Worm (Caenorhabditis elegans): ENCODE results near the gene srsx-24.
"Not testable (repeated sequence)": the region's sequence is repeated elsewhere in the genome, so short reads cannot be mapped to it uniquely, and the experiment has no call there.

The srsx-24 gene

DNA sequence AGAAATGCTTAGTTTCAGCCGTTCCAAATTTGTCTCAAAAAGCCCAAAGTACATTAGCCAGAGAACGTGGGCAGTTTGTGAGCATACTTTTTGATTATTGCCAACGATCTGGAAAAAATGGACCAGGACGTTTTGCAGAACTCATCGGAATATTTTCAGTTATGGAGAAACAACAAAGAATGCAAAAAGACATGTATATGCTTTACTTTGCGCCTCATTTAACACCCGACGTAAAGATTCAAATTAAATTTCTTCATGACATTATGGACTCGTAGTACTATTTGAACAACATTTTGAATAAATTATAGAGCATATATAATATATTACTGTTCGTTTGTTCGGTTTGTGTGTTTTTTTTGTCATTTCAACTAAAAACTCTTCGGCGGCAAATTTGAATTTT is 35.8 kb downstream of the srsx-24 start, which contains the start of gene srh-244:
Gene srh-244, plus strand, starts transcription at position 301 of the 400 bp plus-strand sequence.
- TF ChIP-seq unc-62 (GFP tag; optimal IDR thresholded peaks at IDR 0.05 in 1 of 2), result peak in 1 of 2 experiments; percentile 62
- no peak for TF ChIP-seq unc-62 (tag; optimal IDR thresholded peaks at IDR 0.05)
- no peak for TF ChIP-seq mes-2 (tag; optimal IDR thresholded peaks at IDR 0.05; ENCODE audit: poor library complexity, severe bottlenecking)
- no peak for TF ChIP-seq egl-27 (tag; optimal IDR thresholded peaks at IDR 0.05)
- no peak for TF ChIP-seq daf-8 (GFP tag; IDR thresholded peaks at IDR 0.05)

DNA sequence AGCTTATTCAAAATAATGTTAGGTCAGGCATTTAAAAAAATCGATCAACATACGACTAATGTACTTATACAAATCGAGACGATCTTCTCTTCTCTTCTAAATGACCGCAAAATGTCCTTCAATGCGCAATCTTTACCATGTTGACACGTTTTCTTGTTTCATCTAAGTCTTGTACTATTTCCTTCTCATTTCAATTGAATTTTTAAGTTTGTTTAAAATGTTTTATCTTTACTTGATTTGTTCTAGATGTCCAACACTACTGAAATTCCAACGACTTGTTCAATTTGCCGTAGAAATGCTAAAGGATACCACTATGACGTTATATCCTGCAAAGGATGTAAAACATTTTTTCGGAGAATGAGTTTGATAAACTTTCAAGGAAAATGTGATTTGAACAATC is 37.3 kb downstream of the srsx-24 start, which contains the start of the genes nhr-263 and nhr-148:
Gene nhr-263, minus strand, starts transcription at position 101 of the 400 bp plus-strand sequence.
Gene nhr-148, plus strand, starts transcription at position 215 of the 400 bp plus-strand sequence.
- TF ChIP-seq arid-1 (GFP tag; conservative IDR thresholded peaks at IDR 0.05) (no peak), nhr-28 (tag; optimal IDR thresholded peaks at IDR 0.05) (no peak), dpl-1 (GFP tag; optimal IDR thresholded peaks at IDR 0.05) (no peak), saeg-2 (GFP tag; IDR thresholded peaks at IDR 0.05) (no peak), dmd-8 (GFP tag; IDR thresholded peaks at IDR 0.05) (no peak), unc-62 (GFP tag; optimal IDR thresholded peaks at IDR 0.05 in 1 of 2) (no peak), unc-62 (tag; optimal IDR thresholded peaks at IDR 0.05) (no peak), mdt-29 (GFP tag; IDR thresholded peaks at IDR 0.05) (no peak), attf-4 (tag; optimal IDR thresholded peaks at IDR 0.05) (no peak), aha-1 (tag) (no peak), jun-1 (tag; optimal IDR thresholded peaks at IDR 0.05) (no peak), F49E8.2 (tag; optimal IDR thresholded peaks at IDR 0.05; ENCODE audit: borderline replicate concordance) (no peak), F10B5.3 (tag; optimal IDR thresholded peaks at IDR 0.05) (no peak)

- TF ChIP-seq skn-1 (tag; optimal IDR thresholded peaks at IDR 0.05) (no peak), nhr-237 (tag; optimal IDR thresholded peaks at IDR 0.05) (no peak), lin-38 (GFP tag; IDR thresholded peaks at IDR 0.05) (no peak), madf-9 (GFP tag; conservative IDR thresholded peaks at IDR 0.05) (no peak), egl-43 (GFP tag; IDR thresholded peaks at IDR 0.05) (no peak), Y75B8A.6 (GFP tag; IDR thresholded peaks at IDR 0.05) (no peak), mep-1 (tag; optimal IDR thresholded peaks at IDR 0.05) (no peak), Y48G9A.11 (GFP tag; IDR thresholded peaks at IDR 0.05) (no peak), zip-2 (tag; optimal IDR thresholded peaks at IDR 0.05) (no peak)
Observed at ce11 chrV:7339831-7340230, 39.5 kb downstream of the srsx-24 start, which contains the start of gene srh-187. Gene srh-187 (minus strand): TSS chrV:7339931.

DNA sequence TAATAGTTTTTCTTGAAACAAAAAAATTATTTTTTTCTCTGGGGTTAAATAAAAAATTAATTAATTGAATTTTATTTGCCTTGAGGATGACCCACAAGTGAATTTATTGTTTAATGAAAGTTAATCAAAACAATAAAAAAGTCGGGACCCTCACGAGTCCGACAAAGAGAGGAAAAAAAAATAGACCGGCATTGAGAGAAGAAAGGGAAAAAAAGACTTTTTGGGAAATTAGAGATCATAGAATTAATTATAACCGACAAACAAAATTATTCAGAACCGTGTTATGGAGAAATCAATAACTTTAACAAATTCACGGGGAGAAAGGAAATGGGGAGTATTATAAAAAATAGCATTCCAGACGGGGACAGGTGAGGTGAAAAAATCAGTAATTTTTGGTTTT is 42.1 kb downstream of the srsx-24 start, which contains the start of gene F10G2.7:
Gene F10G2.7, minus strand, starts transcription at position 101 of the 400 bp plus-strand sequence.
- TF ChIP-seq hmg-1.1 (GFP tag; IDR thresholded peaks at IDR 0.05); zfp-2 (tag; optimal IDR thresholded peaks at IDR 0.05); spr-3 (GFP tag; optimal IDR thresholded peaks at IDR 0.05): not testable (repeated sequence)

ce11 chrV:7332253-7332652 is 47.0 kb downstream of the srsx-24 start, which contains the start of gene F10G2.1:
Gene F10G2.1 (plus strand): TSS chrV:7332553.
- peak in 1 of 2 experiments; percentile 43 for TF ChIP-seq unc-62 (GFP tag; optimal IDR thresholded peaks at IDR 0.05 in 1 of 2)
- TF ChIP-seq unc-62 (tag; optimal IDR thresholded peaks at IDR 0.05), result no peak
- peak; percentile 72 for TF ChIP-seq aha-1 (tag)
- TF ChIP-seq nhr-28 (tag; optimal IDR thresholded peaks at IDR 0.05), result no peak

ce11 chrV:7330868-7331267 is 48.4 kb downstream of the srsx-24 start, which contains the start of gene F10G2.2:
Gene F10G2.2 (plus strand): TSS chrV:7331168.
- TF ChIP-seq dmd-8 (GFP tag; IDR thresholded peaks at IDR 0.05) (no peak), nhr-111 (GFP tag; optimal IDR thresholded peaks at IDR 0.05) (no peak), unc-130 (GFP tag; optimal IDR thresholded peaks at IDR 0.05) (no peak), F44E2.7 (GFP tag; IDR thresholded peaks at IDR 0.05) (no peak), nhr-42 (GFP tag; IDR thresholded peaks at IDR 0.05) (no peak), daf-12 (tag; optimal IDR thresholded peaks at IDR 0.05) (no peak), T20F7.1 (GFP tag; optimal IDR thresholded peaks at IDR 0.05) (no peak), spr-1 (tag; optimal IDR thresholded peaks at IDR 0.05) (no peak), Y48G9A.11 (GFP tag; IDR thresholded peaks at IDR 0.05) (no peak), ceh-20 (GFP tag; IDR thresholded peaks at IDR 0.05) (no peak), nhr-76 (tag; optimal IDR thresholded peaks at IDR 0.05) (no peak), mep-1 (tag; optimal IDR thresholded peaks at IDR 0.05) (no peak), F26F4.8 (GFP tag; conservative IDR thresholded peaks at IDR 0.05) (no peak), ceh-28 (tag; optimal IDR thresholded peaks at IDR 0.05) (no peak), pqm-1 (tag; optimal IDR thresholded peaks at IDR 0.05) (no peak), nhr-102 (tag; optimal IDR thresholded peaks at IDR 0.05) (no peak), daf-8 (GFP tag; IDR thresholded peaks at IDR 0.05) (no peak), ceh-44 (GFP tag; IDR thresholded peaks at IDR 0.05) (no peak), gei-8 (GFP tag; optimal IDR thresholded peaks at IDR 0.05) (no peak)

Measured in whole organism, L4 larva.